Worm (Caenorhabditis elegans) whole organism, early embryonic: Measurements from ENCODE around the gene F18E9.3.

ENCODE experiments used
- B0310.2 ChIP-seq: sonication (generic microtip); optimal IDR thresholded peaks from 2 replicates; lab custom pipeline; 2016; ENCODE audit warnings: mild to moderate bottlenecking, missing genetic modification characterization, missing compliant biosample characterization
- F13C5.2 ChIP-seq: sonication (generic microtip); optimal IDR thresholded peaks from 2 replicates; lab custom pipeline; 2017; ENCODE audit warnings: mild to moderate bottlenecking, missing genetic modification characterization, inconsistent platforms, missing compliant biosample characterization
- ama-1 ChIP-seq: fragments of 150-350 bp; optimal IDR thresholded peaks from 2 replicates; lab custom pipeline; 2014
- ceh-13 ChIP-seq: fragments of 200-800 bp; sonication (Bioruptor generic); optimal IDR thresholded peaks from 2 replicates; lab custom pipeline; 2018; ENCODE audit warnings: mild to moderate bottlenecking, missing genetic modification characterization, missing compliant biosample characterization
- ceh-36 ChIP-seq: sonication (generic microtip); optimal IDR thresholded peaks from 2 replicates; lab custom pipeline; 2016; ENCODE audit warnings: missing genetic modification characterization, inconsistent platforms, missing compliant biosample characterization
- ets-7 ChIP-seq: sonication (generic microtip); optimal IDR thresholded peaks from 2 replicates; lab custom pipeline; 2016; ENCODE audit warnings: missing genotype, missing genetic modification characterization, missing compliant biosample characterization
- flt-1 ChIP-seq: fragments of 200-800 bp; sonication (Bioruptor generic); IDR thresholded peaks from 2 replicates; pipeline ENCODE4 v1.3.6; 2022; ENCODE audit warnings: missing genetic modification characterization, missing compliant biosample characterization
- hmbx-1 ChIP-seq: sonication (generic microtip); optimal IDR thresholded peaks from 2 replicates; lab custom pipeline; 2016; ENCODE audit warnings: mild to moderate bottlenecking, missing genetic modification characterization, missing compliant biosample characterization
- hmg-4 ChIP-seq: fragments of 200-800 bp; sonication (Bioruptor generic); optimal IDR thresholded peaks from 2 replicates; lab custom pipeline; 2018; ENCODE audit warnings: mild to moderate bottlenecking, missing genetic modification characterization, missing compliant biosample characterization
- hnd-1 ChIP-seq: sonication (generic microtip); optimal IDR thresholded peaks from 2 replicates; lab custom pipeline; 2016; ENCODE audit warnings: missing genetic modification characterization, missing compliant biosample characterization
- pes-1 ChIP-seq: fragments of 200-800 bp; sonication (Bioruptor generic); IDR thresholded peaks from 2 replicates; pipeline ENCODE4 v1.3.6; 2022; ENCODE audit warnings: missing genetic modification reagents, missing genetic modification characterization, missing compliant biosample characterization
- scrt-1 ChIP-seq: fragments of 200-800 bp; sonication (Bioruptor generic); IDR thresholded peaks from 2 replicates; pipeline ENCODE4 v1.3.6; 2022; ENCODE audit warnings: missing genetic modification characterization, missing compliant biosample characterization
- sea-1 ChIP-seq: fragments of 200-800 bp; sonication (Bioruptor generic); conservative IDR thresholded peaks from 2 replicates; pipeline ENCODE4 v1.3.6; 2022; ENCODE audit warnings: missing genetic modification characterization, missing compliant biosample characterization
- tbx-11 ChIP-seq: fragments of 200-800 bp; sonication (Bioruptor generic); IDR thresholded peaks from 2 replicates; pipeline ENCODE4 v1.3.6; 2022; ENCODE audit warnings: missing genetic modification characterization, missing compliant biosample characterization

- TF ChIP-seq ama-1 (no peak), flt-1 (no peak), hnd-1 (tag; lab: Kevin White, UChicago) (no peak), ceh-36 (tag; lab: Kevin White, UChicago) (no peak), sea-1 (GFP tag; lab: Robert Waterston, UW) (no peak; the same call in 1 of the 2 replicates), ets-7 (tag; lab: Kevin White, UChicago) (no peak), hmg-4 (GFP tag; lab: Kevin White, UChicago) (no peak), scrt-1 (GFP tag; lab: Robert Waterston, UW) (no peak), tbx-11 (GFP tag; lab: Robert Waterston, UW) (no peak), hmbx-1 (tag; lab: Kevin White, UChicago) (no peak), F13C5.2 (peak; percentile 53), ceh-13 (GFP tag; lab: Kevin White, UChicago) (no peak), pes-1 (GFP tag; lab: Robert Waterston, UW) (no peak), B0310.2 (tag; lab: Kevin White, UChicago) (no peak)
Measured at ce11 chrX:8605005-8605404, 19.1 kb downstream of the F18E9.3 start, which contains the start of the genes H35N09.2 and H35N09.1.
